Worm (Caenorhabditis elegans): ENCODE results near the gene T21B10.3.

Gene T21B10.3

ce11 chrII:8961450-8961849 is 27.3 kb downstream of the T21B10.3 start:
- TF ChIP-seq sdc-2 (tag; optimal IDR thresholded peaks at IDR 0.05), result no peak
- TF ChIP-seq unc-55 (GFP tag; optimal IDR thresholded peaks at IDR 0.05), result peak; percentile 70

- TF ChIP-seq ceh-18 (tag; optimal IDR thresholded peaks at IDR 0.05), result peak; percentile 42
- TF ChIP-seq C08G9.2 (tag; optimal IDR thresholded peaks at IDR 0.05), result no peak
- no peak for TF ChIP-seq nfya-1 (tag; optimal IDR thresholded peaks at IDR 0.05)
- TF ChIP-seq fax-1 (tag; optimal IDR thresholded peaks at IDR 0.05), result no peak
- no peak for TF ChIP-seq ref-2 (tag; optimal IDR thresholded peaks at IDR 0.05)
These were observed 28.0 kb downstream of the T21B10.3 start for ce11 chrII:8962206-8962605.

ce11 chrII:8964049-8964448 is 29.9 kb downstream of the T21B10.3 start, which contains the start of gene sftd-3:
Gene sftd-3, minus strand, starts transcription at chrII:8964149.
- no peak for TF ChIP-seq sdc-2 (tag; optimal IDR thresholded peaks at IDR 0.05)
- no peak for TF ChIP-seq ama-1 (optimal IDR thresholded peaks at IDR 0.05)
- TF ChIP-seq eyg-1 (tag; optimal IDR thresholded peaks at IDR 0.05), result no peak
- no peak for TF ChIP-seq nfya-1 (tag; optimal IDR thresholded peaks at IDR 0.05)
- TF ChIP-seq ceh-31 (tag; optimal IDR thresholded peaks at IDR 0.05), result no peak
- no peak for TF ChIP-seq lim-6 (tag; optimal IDR thresholded peaks at IDR 0.05)
- TF ChIP-seq ceh-22 (tag; optimal IDR thresholded peaks at IDR 0.05), result no peak
- no peak for TF ChIP-seq fkh-10 (GFP tag; optimal IDR thresholded peaks at IDR 0.05)
- no peak for TF ChIP-seq tbx-2 (tag; optimal IDR thresholded peaks at IDR 0.05)
- no peak for TF ChIP-seq npax-4 (tag; optimal IDR thresholded peaks at IDR 0.05)

ce11 chrII:8964835-8965234 is 30.7 kb downstream of the T21B10.3 start, which contains the start of the genes ndub-3 and C18E9.2:
Gene ndub-3, minus strand, starts transcription at chrII:8964890.
Gene C18E9.2, plus strand, starts transcription at chrII:8965006.
- TF ChIP-seq hlh-30 (tag; optimal IDR thresholded peaks at IDR 0.05; ENCODE audit: insufficient read depth) (no peak), ttx-3 (tag; optimal IDR thresholded peaks at IDR 0.05) (peak; percentile 14)

DNA sequence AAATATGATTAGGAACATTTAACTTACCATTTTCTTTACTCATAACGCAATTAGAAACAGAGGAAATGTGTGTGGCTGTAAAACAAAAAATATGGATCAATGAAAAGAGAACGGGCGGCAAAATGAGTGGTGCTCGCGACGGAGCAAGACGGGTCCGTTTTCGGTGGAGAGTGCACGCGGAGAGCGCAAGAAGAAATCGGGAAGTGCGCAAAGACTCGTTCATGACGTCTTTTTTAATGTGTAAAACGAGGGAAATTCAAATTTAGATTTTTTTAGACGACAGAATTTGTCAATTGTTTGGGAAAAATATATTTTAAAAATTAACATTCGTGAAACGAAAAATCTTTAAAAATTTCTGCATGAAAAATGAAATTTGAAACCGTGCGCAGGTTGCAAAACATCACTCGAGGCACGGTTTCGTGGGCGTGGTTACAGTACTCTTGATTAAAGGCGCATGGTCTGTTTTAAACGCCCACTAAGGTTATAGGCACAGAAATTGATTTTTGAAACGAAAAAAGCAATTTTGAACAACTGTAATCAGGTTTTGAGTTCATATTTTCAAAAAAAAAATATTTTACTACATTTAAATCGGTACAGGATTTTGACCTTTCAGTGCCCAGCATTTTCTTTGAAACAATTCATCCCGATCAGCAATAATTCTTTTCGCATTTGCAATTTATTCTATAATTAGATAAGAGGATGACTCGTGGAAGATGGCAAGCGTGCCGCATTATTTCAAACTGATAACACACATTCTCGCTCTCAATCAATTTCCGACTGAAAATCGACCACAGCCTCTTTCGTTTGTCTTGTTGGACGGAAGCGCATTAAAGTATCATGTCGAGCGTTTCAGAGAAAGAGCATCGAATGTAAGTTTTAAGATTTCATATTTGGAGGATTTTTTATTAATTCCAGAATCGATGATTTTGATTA is 35.3 kb downstream of the T21B10.3 start, which contains the start of the genes szy-20 and C18E9.5:
Gene szy-20, minus strand, starts transcription at position 83 of the 933 bp plus-strand sequence.
Gene C18E9.5, plus strand, starts transcription at position 730 of the 933 bp plus-strand sequence.
- no peak for TF ChIP-seq ceh-45 (GFP tag; IDR thresholded peaks at IDR 0.05)
- TF ChIP-seq ceh-2 (tag; optimal IDR thresholded peaks at IDR 0.05), result peak; percentile 24
- no peak for TF ChIP-seq hlh-15 (tag; optimal IDR thresholded peaks at IDR 0.05)
- TF ChIP-seq dve-1 (tag; optimal IDR thresholded peaks at IDR 0.05), result peak; percentile 28
- TF ChIP-seq K02D7.2 (tag; optimal IDR thresholded peaks at IDR 0.05), result peak; percentile 6
- TF ChIP-seq ceh-31 (tag; optimal IDR thresholded peaks at IDR 0.05), result peak; percentile 76
- peak; percentile 34 for TF ChIP-seq ceh-19 (GFP tag; optimal IDR thresholded peaks at IDR 0.05)
- TF ChIP-seq elt-2 (tag; optimal IDR thresholded peaks at IDR 0.05), result peak; percentile 26
- TF ChIP-seq pqm-1 (tag; optimal IDR thresholded peaks at IDR 0.05), result no peak
- TF ChIP-seq odd-2 (tag; optimal IDR thresholded peaks at IDR 0.05), result no peak
- peak; percentile 14 for TF ChIP-seq tbx-7 (tag; optimal IDR thresholded peaks at IDR 0.05)
- no peak for TF ChIP-seq sox-4 (tag; optimal IDR thresholded peaks at IDR 0.05)
- no peak for TF ChIP-seq hlh-8 (tag; optimal IDR thresholded peaks at IDR 0.05)
- TF ChIP-seq zip-5 (tag; optimal IDR thresholded peaks at IDR 0.05), result peak; percentile 19
- TF ChIP-seq eyg-1 (tag; optimal IDR thresholded peaks at IDR 0.05), result no peak
- peak; percentile 28 for TF ChIP-seq tbx-2 (tag; optimal IDR thresholded peaks at IDR 0.05)
- no peak for TF ChIP-seq sox-2 (GFP tag; IDR thresholded peaks at IDR 0.05)
- TF ChIP-seq hlh-30 (tag; optimal IDR thresholded peaks at IDR 0.05; ENCODE audit: insufficient read depth), result peak; percentile 21
- TF ChIP-seq nhr-232 (tag; optimal IDR thresholded peaks at IDR 0.05), result peak; percentile 0
- TF ChIP-seq fkh-10 (GFP tag; optimal IDR thresholded peaks at IDR 0.05), result no peak
- TF ChIP-seq ceh-30 (tag; optimal IDR thresholded peaks at IDR 0.05), result no peak
- no peak for TF ChIP-seq ahr-1 (tag; optimal IDR thresholded peaks at IDR 0.05)
- TF ChIP-seq unc-3 (GFP tag; conservative IDR thresholded peaks at IDR 0.05), result no peak
- TF ChIP-seq unc-3 (tag; optimal IDR thresholded peaks at IDR 0.05), result peak; percentile 48
- TF ChIP-seq ceh-34 (tag; optimal IDR thresholded peaks at IDR 0.05), result peak; percentile 66
- peak; percentile 35 for TF ChIP-seq unc-86 (tag; optimal IDR thresholded peaks at IDR 0.05)
- TF ChIP-seq che-1 (tag; optimal IDR thresholded peaks at IDR 0.05), result no peak
- TF ChIP-seq nfya-1 (tag; optimal IDR thresholded peaks at IDR 0.05), result peak; percentile 67
- TF ChIP-seq Y22D7AL.16 (tag; optimal IDR thresholded peaks at IDR 0.05), result no peak
- peak; percentile 24 for TF ChIP-seq ceh-48 (tag; optimal IDR thresholded peaks at IDR 0.05)
- no peak for TF ChIP-seq pros-1 (tag; optimal IDR thresholded peaks at IDR 0.05)
- peak; percentile 1 for TF ChIP-seq K09A11.1 (tag; optimal IDR thresholded peaks at IDR 0.05; ENCODE audit: insufficient read depth)

All from whole organism, late embryonic.